Worm (Caenorhabditis elegans): ENCODE data around the gene mtp-18.

Gene mtp-18

DNA sequence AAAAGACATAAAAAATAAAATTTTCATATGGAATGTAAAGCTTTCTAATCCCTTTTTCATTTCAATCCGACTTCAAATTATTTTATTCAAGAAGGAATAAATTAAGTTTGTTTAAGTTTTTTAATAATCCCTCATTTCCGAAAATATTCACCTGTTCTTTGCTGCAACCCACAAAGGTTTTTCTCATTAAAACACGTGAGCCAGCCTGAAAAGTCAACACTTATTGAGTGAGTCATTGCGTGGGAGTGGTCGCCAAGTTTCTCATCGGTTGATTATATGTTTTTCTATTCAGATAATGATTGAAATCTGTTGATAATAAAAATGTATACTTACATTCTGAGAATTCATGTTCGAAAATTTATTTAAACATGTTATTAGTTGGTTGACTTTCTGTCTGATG, 39.3 kb upstream of the mtp-18 start:
- no peak for TF ChIP-seq W03F9.2 (tag; optimal IDR thresholded peaks at IDR 0.05)
- TF ChIP-seq dao-5 (tag; optimal IDR thresholded peaks at IDR 0.05) = no peak
- no peak for TF ChIP-seq him-1 (tag; optimal IDR thresholded peaks at IDR 0.05)

DNA sequence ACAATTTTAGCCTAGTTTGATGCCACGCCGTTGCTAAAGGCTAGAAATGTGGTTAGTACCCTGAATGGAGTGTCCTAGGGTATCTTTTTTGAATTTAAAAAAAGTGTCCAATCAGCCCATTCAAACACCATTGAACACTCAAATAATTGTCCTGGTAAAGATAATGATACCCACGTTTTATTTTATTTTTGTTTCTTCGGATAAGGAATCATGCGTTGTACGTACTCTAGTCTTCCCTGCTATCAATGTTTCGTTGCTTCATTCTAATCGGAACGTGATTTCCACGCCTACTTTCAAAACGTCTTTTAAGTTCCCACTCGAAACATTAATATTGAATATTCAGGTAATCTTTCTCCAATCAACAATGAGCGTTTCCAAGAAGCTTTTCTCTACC, 34.4 kb upstream of the mtp-18 start, which contains the start of gene got-2.2:
got-2.2 (plus strand) TSS at position 344 of the 394 bp plus-strand sequence.
- TF ChIP-seq W03F9.2 (tag; optimal IDR thresholded peaks at IDR 0.05) = no peak
- TF ChIP-seq him-1 (tag; optimal IDR thresholded peaks at IDR 0.05) = no peak
- no peak for TF ChIP-seq dao-5 (tag; optimal IDR thresholded peaks at IDR 0.05)

DNA sequence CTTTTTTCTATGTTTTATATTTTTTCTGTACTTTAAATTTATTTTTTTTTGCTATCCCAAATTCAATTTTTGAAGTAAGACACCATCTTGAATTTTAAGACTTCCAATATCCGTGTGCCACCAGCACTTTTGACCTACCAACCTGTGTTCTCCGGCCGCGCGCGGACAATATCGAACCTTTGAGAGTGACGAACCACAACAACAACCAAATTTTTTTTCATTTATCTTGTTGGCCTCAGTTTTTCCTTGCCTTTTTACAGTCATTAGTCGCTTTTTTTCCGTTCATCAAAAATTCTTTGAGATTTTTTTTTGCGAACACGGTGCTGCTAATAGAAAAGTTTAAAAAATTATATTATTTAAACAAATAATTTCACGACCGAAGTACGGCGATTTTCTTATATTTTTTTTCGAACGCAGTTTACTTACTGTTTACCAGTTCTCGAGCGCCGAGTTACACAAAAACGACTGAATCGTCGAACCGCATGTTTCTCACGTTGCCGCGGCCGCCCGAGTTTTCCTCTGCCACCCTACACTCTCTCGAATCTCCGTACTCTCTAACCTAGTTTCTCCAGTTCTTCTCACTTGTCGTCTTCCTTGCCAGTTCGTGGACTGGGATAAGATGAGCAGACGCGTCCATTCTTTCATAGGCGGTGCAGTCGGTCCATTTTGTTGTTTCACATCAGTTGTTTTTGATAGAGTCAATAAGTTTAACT, 33.9 kb upstream of the mtp-18 start:
- TF ChIP-seq dao-5 (tag; optimal IDR thresholded peaks at IDR 0.05) (no peak), him-1 (tag; optimal IDR thresholded peaks at IDR 0.05) (no peak), W03F9.2 (tag; optimal IDR thresholded peaks at IDR 0.05) (no peak)

DNA sequence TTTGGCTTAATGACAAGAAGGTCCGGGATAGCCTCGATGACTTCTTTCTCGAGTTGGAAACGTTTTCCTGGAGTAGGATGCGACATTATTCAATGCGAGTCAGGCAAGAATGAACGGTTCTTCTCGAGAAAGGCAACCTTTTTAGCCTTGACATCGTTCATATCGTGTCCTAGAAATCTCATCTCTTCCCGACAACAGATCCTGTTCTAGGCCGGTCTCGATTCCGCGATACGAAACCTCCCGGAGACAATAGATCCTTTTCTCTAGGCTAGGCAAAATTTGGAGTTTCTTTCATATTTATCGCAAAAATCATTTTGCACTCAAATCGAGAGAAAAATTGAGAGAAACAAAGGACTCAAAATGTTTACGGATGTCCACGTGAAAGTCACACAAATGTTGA, 32.8 kb upstream of the mtp-18 start, which contains the start of gene rml-3:
rml-3 (minus strand) TSS at position 93 of the 400 bp plus-strand sequence.
- TF ChIP-seq dao-5 (tag; optimal IDR thresholded peaks at IDR 0.05) (no peak), W03F9.2 (tag; optimal IDR thresholded peaks at IDR 0.05) (no peak), him-1 (tag; optimal IDR thresholded peaks at IDR 0.05) (no peak)

DNA sequence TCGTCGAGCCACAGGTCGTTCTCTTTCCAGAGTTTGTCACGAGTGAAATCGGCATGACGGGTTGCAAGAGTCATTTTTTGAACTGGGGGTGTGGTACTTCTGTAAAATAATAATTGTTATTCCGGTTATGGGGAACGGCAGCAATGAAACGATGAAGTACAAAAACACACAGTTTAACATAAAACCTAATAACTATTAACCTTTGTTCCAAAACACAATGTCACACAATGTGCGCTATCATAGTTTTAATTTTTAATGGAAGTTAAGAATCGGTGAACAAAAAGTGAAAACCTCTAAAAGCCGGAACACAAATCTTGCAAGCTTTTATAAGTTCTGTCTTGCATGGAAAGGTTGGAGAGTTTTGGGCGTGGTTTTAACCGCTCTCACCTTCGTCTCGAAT, 29.2 kb upstream of the mtp-18 start, which contains the start of gene hsp-43:
hsp-43 (minus strand) TSS at position 101 of the 400 bp plus-strand sequence.
- TF ChIP-seq dao-5 (tag; optimal IDR thresholded peaks at IDR 0.05) (no peak), him-1 (tag; optimal IDR thresholded peaks at IDR 0.05) (no peak), W03F9.2 (tag; optimal IDR thresholded peaks at IDR 0.05) (no peak)

DNA sequence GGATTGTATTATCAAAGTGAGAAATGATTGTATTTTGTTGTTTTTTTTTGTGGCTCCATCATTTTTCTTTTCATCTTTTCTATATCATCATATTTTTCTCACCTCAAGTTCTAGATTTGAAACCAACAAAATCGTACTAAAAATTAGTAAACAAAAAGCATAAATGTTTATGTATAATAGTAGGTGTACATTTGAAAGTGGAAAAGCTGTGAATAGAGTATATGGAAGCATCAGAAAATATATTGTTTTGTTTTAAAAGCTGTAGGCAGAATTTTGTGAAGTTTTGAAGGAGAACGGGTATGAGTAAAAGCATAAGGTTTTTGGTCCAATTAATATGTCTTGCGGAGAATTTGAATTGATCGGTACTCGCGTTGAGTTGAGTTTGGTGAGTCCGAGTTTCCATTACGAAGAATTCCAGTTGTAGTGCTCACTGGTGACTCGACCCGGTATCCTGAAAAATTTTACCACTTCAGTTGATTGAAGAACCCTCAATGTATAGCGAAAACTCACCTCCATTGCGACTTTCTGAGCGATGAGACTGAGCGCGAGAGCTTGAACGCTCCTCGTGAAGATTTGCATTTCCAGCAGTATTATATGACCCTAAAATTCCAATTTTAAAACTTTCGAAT, 26.9 kb upstream of the mtp-18 start, which contains the start of gene C14F11.4:
C14F11.4 (minus strand) TSS at position 51 of the 629 bp plus-strand sequence.
- TF ChIP-seq W03F9.2 (tag; optimal IDR thresholded peaks at IDR 0.05) (no peak), dao-5 (tag; optimal IDR thresholded peaks at IDR 0.05) (no peak), him-1 (tag; optimal IDR thresholded peaks at IDR 0.05) (no peak)

DNA sequence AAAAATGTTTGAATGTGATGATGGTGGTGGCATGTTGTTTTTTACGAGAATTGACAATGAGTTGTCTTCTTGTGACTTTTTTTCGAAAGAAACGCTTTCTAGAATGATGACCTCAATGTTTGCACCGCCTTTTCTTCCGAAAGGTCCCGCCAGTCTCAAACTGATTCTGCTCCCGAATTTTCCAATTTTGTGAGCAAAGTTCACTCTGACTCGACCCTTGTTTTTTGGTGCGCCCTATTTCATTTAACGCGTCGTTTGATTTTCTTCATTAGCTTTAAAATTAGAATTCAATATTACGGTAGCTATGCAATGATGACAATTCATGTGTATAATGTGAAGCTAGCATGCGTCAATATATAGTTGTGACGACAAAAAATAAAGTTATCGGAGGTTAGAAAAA, 24.5 kb upstream of the mtp-18 start, which contains the start of gene lite-1:
lite-1 (minus strand) TSS at position 101 of the 400 bp plus-strand sequence.
- TF ChIP-seq him-1 (tag; optimal IDR thresholded peaks at IDR 0.05) (no peak), dao-5 (tag; optimal IDR thresholded peaks at IDR 0.05) (no peak), W03F9.2 (tag; optimal IDR thresholded peaks at IDR 0.05) (no peak)

DNA sequence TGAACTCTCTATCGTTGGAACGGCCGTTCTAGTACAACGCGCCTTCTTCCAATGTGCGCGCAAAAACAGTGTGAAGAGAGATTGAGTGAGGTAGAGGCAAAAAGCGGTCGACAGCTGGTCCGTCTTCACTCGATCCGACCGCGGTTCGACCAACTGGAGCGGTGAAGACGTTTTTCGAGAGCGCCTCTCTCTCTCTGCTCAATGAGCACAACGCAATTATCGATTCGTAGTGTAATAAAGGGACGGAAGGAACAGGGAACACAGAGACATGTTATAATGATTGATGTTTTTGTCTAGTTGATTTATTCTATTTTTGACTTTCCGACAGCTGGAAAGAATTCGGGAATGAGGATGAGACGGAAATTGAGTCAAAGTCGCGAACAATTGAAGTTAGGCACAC, 18.6 kb upstream of the mtp-18 start:
- TF ChIP-seq W03F9.2 (tag; optimal IDR thresholded peaks at IDR 0.05) = no peak
- no peak for TF ChIP-seq him-1 (tag; optimal IDR thresholded peaks at IDR 0.05)
- no peak for TF ChIP-seq dao-5 (tag; optimal IDR thresholded peaks at IDR 0.05)

DNA sequence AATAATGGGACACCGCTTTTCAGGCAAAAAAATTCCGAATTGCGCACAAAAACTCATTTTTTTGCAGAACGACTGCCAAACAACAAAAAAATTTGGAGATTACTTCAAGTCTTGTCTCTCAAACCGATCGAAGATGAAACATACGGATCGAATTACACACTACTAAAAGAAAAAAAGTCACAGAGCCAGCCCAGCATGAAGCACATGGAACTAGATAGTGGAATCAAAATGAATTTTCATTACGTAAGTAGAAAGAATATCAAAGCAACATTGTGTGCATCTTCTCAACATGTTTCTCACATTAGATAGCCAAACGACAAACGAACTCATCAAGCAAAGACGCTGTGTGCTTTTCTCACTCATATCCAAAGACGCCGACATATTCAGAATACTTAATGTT, 14.9 kb upstream of the mtp-18 start:
- TF ChIP-seq him-1 (tag; optimal IDR thresholded peaks at IDR 0.05) (no peak), W03F9.2 (tag; optimal IDR thresholded peaks at IDR 0.05) (no peak), dao-5 (tag; optimal IDR thresholded peaks at IDR 0.05) (no peak)

DNA sequence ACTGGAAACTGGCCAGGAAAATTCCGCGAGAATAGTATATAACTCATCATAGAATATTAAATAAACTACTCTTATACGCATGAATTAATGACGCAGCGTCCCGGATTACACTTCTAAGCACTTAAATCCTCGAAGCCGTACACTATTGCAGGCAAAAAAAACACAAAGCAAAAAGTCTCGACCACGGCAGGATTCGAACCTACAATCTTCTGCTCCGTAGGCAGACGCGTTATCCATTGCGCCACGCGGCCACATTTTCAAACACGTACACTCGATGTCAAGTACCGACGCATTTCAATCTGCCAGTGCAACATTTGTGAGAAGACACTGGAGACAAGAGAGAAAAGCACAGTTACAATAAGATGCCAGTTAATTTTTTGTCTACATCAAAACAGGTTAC, 13.7 kb upstream of the mtp-18 start:
- no peak for TF ChIP-seq dao-5 (tag; optimal IDR thresholded peaks at IDR 0.05)
- TF ChIP-seq him-1 (tag; optimal IDR thresholded peaks at IDR 0.05) = peak; percentile 57
- no peak for TF ChIP-seq W03F9.2 (tag; optimal IDR thresholded peaks at IDR 0.05)

DNA sequence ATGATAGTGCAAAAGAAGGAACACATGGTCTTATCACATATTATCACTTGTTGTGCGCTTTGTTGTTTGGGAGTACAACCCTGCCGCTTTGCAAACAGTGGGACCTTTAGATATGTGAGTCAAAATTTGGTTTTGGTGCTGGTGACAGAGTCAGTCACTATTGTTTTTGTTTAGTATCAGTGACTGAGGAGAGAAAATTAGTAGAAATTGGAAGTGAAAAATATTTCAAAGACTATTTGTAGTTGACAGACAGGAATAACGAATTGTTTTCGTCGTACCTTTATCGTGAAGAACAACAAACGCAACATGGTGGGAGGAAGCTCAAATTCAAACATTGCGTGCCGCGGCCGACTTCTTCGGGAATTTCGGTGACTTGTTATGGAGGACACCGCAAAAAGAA, 10.3 kb upstream of the mtp-18 start, which contains the start of gene lrch-1:
lrch-1 (minus strand) TSS at position 101 of the 400 bp plus-strand sequence.
- TF ChIP-seq W03F9.2 (tag; optimal IDR thresholded peaks at IDR 0.05) = no peak
- TF ChIP-seq him-1 (tag; optimal IDR thresholded peaks at IDR 0.05) = no peak
- TF ChIP-seq dao-5 (tag; optimal IDR thresholded peaks at IDR 0.05) = no peak

DNA sequence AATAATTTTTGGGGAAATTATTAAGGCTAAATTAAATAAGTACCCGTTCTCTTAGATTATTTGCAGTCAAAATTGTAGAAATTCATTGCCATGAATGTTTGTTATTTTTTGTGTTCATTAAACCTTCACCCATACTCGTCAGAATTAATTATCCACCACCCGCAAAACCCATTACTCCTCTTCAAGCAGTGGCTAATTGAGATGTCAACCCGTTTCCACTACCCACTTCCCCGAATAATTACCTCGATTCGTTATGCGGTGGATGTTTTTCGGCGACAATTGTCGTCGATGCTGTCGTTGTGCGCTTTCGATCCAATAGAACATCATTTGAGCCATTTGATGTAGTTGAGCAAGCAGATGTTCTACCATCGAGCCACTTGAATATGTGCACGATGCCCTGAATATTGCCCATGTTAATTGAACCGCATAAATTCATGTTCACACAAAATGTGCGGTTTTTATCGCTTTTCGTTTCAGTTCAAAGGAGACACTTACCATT, 5.2 kb upstream of the mtp-18 start:
- TF ChIP-seq dao-5 (tag; optimal IDR thresholded peaks at IDR 0.05) (no peak), him-1 (tag; optimal IDR thresholded peaks at IDR 0.05) (no peak), W03F9.2 (tag; optimal IDR thresholded peaks at IDR 0.05) (no peak)

DNA sequence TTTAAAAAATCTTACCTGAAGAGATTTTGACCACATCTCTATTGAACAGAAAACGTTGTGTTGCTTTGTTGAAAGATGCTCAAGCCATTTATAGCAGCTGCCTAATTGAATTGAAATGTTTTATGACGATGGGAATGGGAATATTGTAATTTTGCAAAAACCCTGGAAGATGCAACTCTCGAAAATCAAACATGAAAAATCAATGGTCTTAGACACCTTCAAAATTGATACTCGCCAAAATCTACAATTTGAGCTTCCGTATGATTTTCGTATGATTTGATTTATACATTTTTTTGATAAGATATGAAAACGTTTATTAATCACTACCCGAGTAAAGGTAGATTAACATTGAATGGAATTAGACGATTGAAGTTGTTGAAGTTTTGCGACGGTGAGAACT, 2.3 kb upstream of the mtp-18 start, which contains the start of gene C14F11.7:
C14F11.7 (minus strand) TSS at position 101 of the 400 bp plus-strand sequence.
- TF ChIP-seq dao-5 (tag; optimal IDR thresholded peaks at IDR 0.05) = no peak

DNA sequence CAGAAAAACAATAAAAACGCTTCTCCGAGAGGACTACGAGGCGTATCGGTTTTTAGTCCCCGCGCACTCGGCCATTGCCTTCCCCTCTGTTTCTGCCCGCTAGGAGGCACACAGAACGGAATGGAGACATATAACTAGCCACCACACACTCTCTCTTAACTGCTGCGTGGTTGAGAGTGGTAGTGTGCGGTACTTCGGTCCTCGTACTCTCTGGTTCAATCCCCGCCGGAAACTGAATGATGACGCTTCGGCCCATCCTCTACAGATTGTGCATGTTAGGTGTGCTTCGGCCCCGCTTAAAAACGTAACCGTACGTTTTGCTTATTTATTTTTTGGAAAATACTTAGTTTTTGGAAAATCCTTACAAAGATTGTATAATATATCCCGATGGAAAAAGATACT, 1.5 kb upstream of the mtp-18 start, which contains the start of gene T13C5.6:
T13C5.6 (minus strand) TSS at position 1 of the 402 bp plus-strand sequence.
- TF ChIP-seq dao-5 (tag; optimal IDR thresholded peaks at IDR 0.05) (peak; percentile 91), W03F9.2 (tag; optimal IDR thresholded peaks at IDR 0.05) (peak; percentile 57), him-1 (tag; optimal IDR thresholded peaks at IDR 0.05) (peak; percentile 98)

Data from whole organism, L4/young adult.